Worm (Caenorhabditis elegans) whole organism, L3 larva: ENCODE data around the gene F35C11.4.

Experiments used
- R02D3.7 ChIP-seq: fragments of 150-350 bp; optimal IDR thresholded peaks from 2 replicates; lab custom pipeline; 2014; ENCODE audit warnings: missing biosample characterization, missing genetic modification characterization
- ZK546.5 ChIP-seq: sonication (generic microtip); optimal IDR thresholded peaks from 2 replicates; lab custom pipeline; 2017; ENCODE audit warnings: missing biosample characterization, missing genetic modification characterization
- aly-2 ChIP-seq: fragments of 150-350 bp; optimal IDR thresholded peaks from 2 replicates; lab custom pipeline; 2014; ENCODE audit warnings: missing biosample characterization, missing genetic modification characterization
- ama-1 ChIP-seq: fragments of 150-350 bp; optimal IDR thresholded peaks from 2 replicates; lab custom pipeline; 2018
- ceh-16 ChIP-seq: sonication (generic microtip); optimal IDR thresholded peaks from 2 replicates; lab custom pipeline; 2017; ENCODE audit warnings: missing biosample characterization, missing genetic modification characterization
- ceh-28 ChIP-seq: fragments of 150-350 bp; optimal IDR thresholded peaks from 2 replicates; lab custom pipeline; 2014; ENCODE audit warnings: missing biosample characterization, missing genetic modification reagents, missing genetic modification characterization
- ceh-9 ChIP-seq: sonication (generic microtip); optimal IDR thresholded peaks from 2 replicates; lab custom pipeline; 2018; ENCODE audit warnings: missing biosample characterization, missing genetic modification characterization
- daf-12 ChIP-seq: fragments of 150-350 bp; optimal IDR thresholded peaks from 2 replicates; lab custom pipeline; 2014; ENCODE audit warnings: missing biosample characterization, missing genetic modification reagents, missing genetic modification characterization
- elt-1 ChIP-seq: fragments of 150-350 bp; optimal IDR thresholded peaks from 2 replicates; lab custom pipeline; 2014; ENCODE audit warnings: missing biosample characterization, missing genetic modification characterization
- elt-2 ChIP-seq: sonication (generic microtip); optimal IDR thresholded peaks from 2 replicates; lab custom pipeline; 2016; ENCODE audit warnings: missing genetic modification reagents, mild to moderate bottlenecking, missing genetic modification characterization, missing compliant biosample characterization
- elt-3 ChIP-seq, 3 experiments: fragments of 150-350 bp in 1 of 3; sonication (generic microtip) in 2 of 3; optimal IDR thresholded peaks; 2 replicates in 2 of 3; 4 replicates in 1 of 3; lab custom pipeline; 2014 to 2017; ENCODE audit warnings: missing biosample characterization in 3 of 3, missing genetic modification characterization in 3 of 3
- eor-1 ChIP-seq, 2 experiments: fragments of 150-350 bp; optimal IDR thresholded peaks; 2 replicates each; lab custom pipeline; 2014 to 2018; ENCODE audit warnings: missing biosample characterization in 2 of 2, missing genetic modification characterization in 2 of 2
- fkh-10 ChIP-seq: sonication (generic microtip); optimal IDR thresholded peaks from 2 replicates; lab custom pipeline; 2017; ENCODE audit warnings: missing biosample characterization, missing genetic modification reagents, missing genetic modification characterization
- fkh-2 ChIP-seq: fragments of 150-350 bp; optimal IDR thresholded peaks from 2 replicates; lab custom pipeline; 2014; ENCODE audit warnings: missing biosample characterization, missing genetic modification reagents, missing genetic modification characterization
- hmg-11 ChIP-seq: sonication (generic microtip); optimal IDR thresholded peaks from 2 replicates; lab custom pipeline; 2016; ENCODE audit warnings: missing genetic modification characterization, missing compliant biosample characterization
- jun-1 ChIP-seq: fragments of 150-350 bp; optimal IDR thresholded peaks from 2 replicates; lab custom pipeline; 2014; ENCODE audit warnings: missing biosample characterization, missing genetic modification reagents, missing genetic modification characterization
- lin-15B ChIP-seq: fragments of 150-350 bp; optimal IDR thresholded peaks from 2 replicates; lab custom pipeline; 2014; ENCODE audit warnings: missing biosample characterization, missing genetic modification characterization
- mml-1 ChIP-seq: fragments of 150-350 bp; sonication (generic microtip); optimal IDR thresholded peaks from 3 replicates; lab custom pipeline; 2014; ENCODE audit warnings: missing biosample characterization, missing genetic modification characterization
- nfya-1 ChIP-seq: sonication (generic microtip); optimal IDR thresholded peaks from 2 replicates; lab custom pipeline; 2017; ENCODE audit warnings: missing genetic modification characterization, mild to moderate bottlenecking, missing compliant biosample characterization, antibody characterized with exemption, moderate library complexity; ENCODE audit not compliant: insufficient read depth
- nhr-11 ChIP-seq: fragments of 150-350 bp; optimal IDR thresholded peaks from 2 replicates; lab custom pipeline; 2014; ENCODE audit warnings: missing biosample characterization, missing genetic modification characterization
- nhr-12 ChIP-seq: fragments of 150-350 bp; optimal IDR thresholded peaks from 2 replicates; lab custom pipeline; 2014; ENCODE audit warnings: missing biosample characterization, missing genetic modification characterization
- nhr-23 ChIP-seq: fragments of 150-350 bp; optimal IDR thresholded peaks from 2 replicates; lab custom pipeline; 2014; ENCODE audit warnings: missing biosample characterization, missing genetic modification reagents, missing genetic modification characterization
- nhr-237 ChIP-seq: fragments of 150-350 bp; optimal IDR thresholded peaks from 2 replicates; lab custom pipeline; 2014; ENCODE audit warnings: missing biosample characterization, missing genetic modification characterization
- nhr-25 ChIP-seq: sonication (generic microtip); optimal IDR thresholded peaks from 2 replicates; lab custom pipeline; 2017; ENCODE audit warnings: missing biosample characterization, missing genetic modification characterization
- nhr-28 ChIP-seq: fragments of 150-350 bp; optimal IDR thresholded peaks from 2 replicates; lab custom pipeline; 2014; ENCODE audit warnings: missing biosample characterization, missing genetic modification characterization
- nhr-43 ChIP-seq: sonication (generic microtip); optimal IDR thresholded peaks from 2 replicates; lab custom pipeline; 2016; ENCODE audit warnings: mild to moderate bottlenecking, missing genetic modification characterization, missing compliant biosample characterization; ENCODE audit not compliant: poor library complexity, severe bottlenecking
- nhr-77 ChIP-seq: fragments of 150-350 bp; optimal IDR thresholded peaks from 2 replicates; lab custom pipeline; 2014; ENCODE audit warnings: missing biosample characterization, missing genetic modification characterization
- pqm-1 ChIP-seq: fragments of 150-350 bp; optimal IDR thresholded peaks from 2 replicates; lab custom pipeline; 2017; ENCODE audit warnings: missing biosample characterization, missing genetic modification characterization, inconsistent platforms
- sea-2 ChIP-seq: fragments of 150-350 bp; sonication (generic microtip); optimal IDR thresholded peaks from 4 replicates; lab custom pipeline; 2014; ENCODE audit warnings: missing biosample characterization, missing genetic modification reagents, missing genetic modification characterization
- snpc-4 ChIP-seq: fragments of 150-350 bp; optimal IDR thresholded peaks from 2 replicates; lab custom pipeline; 2014; ENCODE audit warnings: missing biosample characterization, missing genetic modification characterization
- tbx-2 ChIP-seq: sonication (generic microtip); optimal IDR thresholded peaks from 2 replicates; lab custom pipeline; 2016; ENCODE audit warnings: mild to moderate bottlenecking, missing genetic modification characterization, missing compliant biosample characterization
- unc-39 ChIP-seq: sonication (generic microtip); optimal IDR thresholded peaks from 4 replicates; lab custom pipeline; 2017; ENCODE audit warnings: missing biosample characterization, missing genetic modification characterization
- unc-62 ChIP-seq: fragments of 150-350 bp; sonication (generic microtip); optimal IDR thresholded peaks from 4 replicates; lab custom pipeline; 2014; ENCODE audit warnings: missing biosample characterization, missing genetic modification reagents, missing genetic modification characterization
- zag-1 ChIP-seq: fragments of 150-350 bp; optimal IDR thresholded peaks from 2 replicates; lab custom pipeline; 2014; ENCODE audit warnings: missing biosample characterization, missing genetic modification characterization
- ztf-11 ChIP-seq: fragments of 150-350 bp; optimal IDR thresholded peaks from 2 replicates; lab custom pipeline; 2014; ENCODE audit warnings: missing biosample characterization, missing genetic modification characterization
- ztf-4 ChIP-seq: fragments of 150-350 bp; optimal IDR thresholded peaks from 2 replicates; lab custom pipeline; 2014; ENCODE audit warnings: missing biosample characterization, missing genetic modification characterization

Gene F35C11.4

ce11 chrII:8223945-8224344 lies 24.9 kb upstream of the F35C11.4 start:
- TF ChIP-seq mml-1 (tag; lab: Kevin White, UChicago) = no peak
- no peak for TF ChIP-seq ztf-4 (tag; lab: Kevin White, UChicago)
- no peak for TF ChIP-seq elt-2 (tag; lab: Kevin White, UChicago)
- TF ChIP-seq ceh-9 = no peak
- no peak for TF ChIP-seq daf-12 (tag; lab: Kevin White, UChicago)
- no peak for TF ChIP-seq pqm-1
- TF ChIP-seq nhr-43 (tag; lab: Kevin White, UChicago) = no peak
- TF ChIP-seq ceh-16 (tag; lab: Kevin White, UChicago) = no peak
- no peak for TF ChIP-seq unc-39 (tag; lab: Kevin White, UChicago)
- TF ChIP-seq hmg-11 (tag; lab: Kevin White, UChicago) = no peak
- TF ChIP-seq nhr-11 (tag; lab: Kevin White, UChicago) = no peak
- TF ChIP-seq ztf-11 (tag; lab: Kevin White, UChicago) = no peak
- TF ChIP-seq ZK546.5 = no peak
- no peak for TF ChIP-seq nfya-1 (tag; lab: Kevin White, UChicago)
- no peak for TF ChIP-seq fkh-2 (tag; lab: Kevin White, UChicago)

ce11 chrII:8224623-8225022 lies 24.2 kb upstream of the F35C11.4 start:
- TF ChIP-seq jun-1 (tag; lab: Kevin White, UChicago) = no peak
- TF ChIP-seq daf-12 (tag; lab: Kevin White, UChicago) = no peak
- TF ChIP-seq nhr-28 (tag; lab: Kevin White, UChicago) = no peak
- TF ChIP-seq nhr-237 = no peak
- no peak for TF ChIP-seq ceh-9
- no peak for TF ChIP-seq ceh-16 (tag; lab: Kevin White, UChicago)
- peak; percentile 54 for TF ChIP-seq nhr-23 (tag; lab: Kevin White, UChicago)
- peak; percentile 44 for TF ChIP-seq elt-1 (tag; lab: Kevin White, UChicago)
- no peak for TF ChIP-seq ztf-11 (tag; lab: Kevin White, UChicago)
- no peak for TF ChIP-seq snpc-4 (tag; lab: Kevin White, UChicago)
- TF ChIP-seq nhr-11 (tag; lab: Kevin White, UChicago) = no peak
- no peak for TF ChIP-seq eor-1 (tag; optimal IDR thresholded peaks at IDR 0.05; lab: Kevin White, UChicago)
- TF ChIP-seq fkh-10 (GFP tag; lab: Kevin White, UChicago) = no peak
- no peak for TF ChIP-seq elt-3 (tag; optimal IDR thresholded peaks at IDR 0.05; lab: Kevin White, UChicago)
- TF ChIP-seq zag-1 (tag; lab: Kevin White, UChicago) = no peak
- peak; percentile 7 for TF ChIP-seq nhr-43 (tag; lab: Kevin White, UChicago)
- no peak for TF ChIP-seq unc-62 (GFP tag; lab: Kevin White, UChicago)
- TF ChIP-seq pqm-1 = no peak
- TF ChIP-seq lin-15B (tag; lab: Kevin White, UChicago) = no peak
- TF ChIP-seq fkh-2 (tag; lab: Kevin White, UChicago) = no peak
- TF ChIP-seq, all 47 proteins: peak for 3

- TF ChIP-seq elt-1 (tag; lab: Kevin White, UChicago) (peak; percentile 61), sea-2 (GFP tag; lab: Kevin White, UChicago) (no peak)
- TF ChIP-seq, all 47 proteins: peak for 1
Observed at ce11 chrII:8225347-8225746, 23.5 kb upstream of the F35C11.4 start.

ce11 chrII:8225914-8226313 lies 22.9 kb upstream of the F35C11.4 start:
- no peak for TF ChIP-seq aly-2 (tag; lab: Kevin White, UChicago)
- no peak for TF ChIP-seq tbx-2 (tag; lab: Kevin White, UChicago)
- no peak for TF ChIP-seq pqm-1
- TF ChIP-seq nfya-1 (tag; lab: Kevin White, UChicago) = peak; percentile 13
- no peak for TF ChIP-seq daf-12 (tag; lab: Kevin White, UChicago)
- peak; percentile 26 for TF ChIP-seq nhr-43 (tag; lab: Kevin White, UChicago)
- peak; percentile 52 for TF ChIP-seq nhr-25 (tag; lab: Kevin White, UChicago)
- no peak for TF ChIP-seq R02D3.7 (tag; lab: Kevin White, UChicago)
- no peak for TF ChIP-seq nhr-12 (tag; lab: Kevin White, UChicago)
- TF ChIP-seq unc-39 (tag; lab: Kevin White, UChicago) = no peak
- no peak for TF ChIP-seq ceh-9
- TF ChIP-seq nhr-77 (tag; lab: Kevin White, UChicago) = no peak
- no peak for TF ChIP-seq nhr-237
- peak; percentile 32 for TF ChIP-seq ama-1
- TF ChIP-seq elt-2 (tag; lab: Kevin White, UChicago) = no peak
- TF ChIP-seq ceh-28 = no peak
